Fruit fly (Drosophila melanogaster): Measurements from ENCODE around the gene CycT.

DNA sequence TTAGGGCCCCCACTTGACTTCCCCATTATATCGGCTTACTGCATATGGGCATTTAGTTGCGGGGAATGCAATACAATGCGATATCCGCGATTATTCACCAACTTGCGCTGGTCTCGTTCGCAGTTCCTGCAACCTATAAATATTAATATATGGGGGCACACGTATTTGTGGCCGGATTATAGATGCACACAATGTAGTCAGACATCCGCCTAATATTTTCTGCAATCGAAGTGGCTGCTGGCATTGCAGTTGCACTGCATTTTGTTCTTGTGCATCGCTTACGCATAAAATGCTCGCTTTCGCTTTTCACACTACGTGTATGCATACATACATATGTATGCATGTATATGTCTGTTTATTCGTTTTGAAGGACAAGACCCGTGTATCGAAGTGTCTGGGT lies 31.1 kb upstream of the CycT start:
- no peak for TF ChIP-seq CG8632 (GFP tag; optimal IDR thresholded peaks at IDR 0.05)
- TF ChIP-seq fd59A (GFP tag; optimal IDR thresholded peaks at IDR 0.05) = no peak
